Worm (Caenorhabditis elegans) whole organism, L4/young adult: Measurements from ENCODE around the gene C02D5.4.

Source experiments
- W03F9.2 ChIP-seq: fragments of 150-350 bp; optimal IDR thresholded peaks from 2 replicates; lab custom pipeline; 2014; ENCODE audit warnings: missing biosample characterization, missing genetic modification characterization
- dao-5 ChIP-seq: sonication (generic microtip); optimal IDR thresholded peaks from 2 replicates; lab custom pipeline; 2016; ENCODE audit warnings: missing genotype, missing genetic modification characterization, moderate library complexity, missing compliant biosample characterization
- him-1 ChIP-seq: sonication (generic microtip); optimal IDR thresholded peaks from 2 replicates; lab custom pipeline; 2016; ENCODE audit warnings: missing genotype, missing genetic modification reagents, missing genetic modification characterization, missing compliant biosample characterization

The C02D5.4 gene

DNA sequence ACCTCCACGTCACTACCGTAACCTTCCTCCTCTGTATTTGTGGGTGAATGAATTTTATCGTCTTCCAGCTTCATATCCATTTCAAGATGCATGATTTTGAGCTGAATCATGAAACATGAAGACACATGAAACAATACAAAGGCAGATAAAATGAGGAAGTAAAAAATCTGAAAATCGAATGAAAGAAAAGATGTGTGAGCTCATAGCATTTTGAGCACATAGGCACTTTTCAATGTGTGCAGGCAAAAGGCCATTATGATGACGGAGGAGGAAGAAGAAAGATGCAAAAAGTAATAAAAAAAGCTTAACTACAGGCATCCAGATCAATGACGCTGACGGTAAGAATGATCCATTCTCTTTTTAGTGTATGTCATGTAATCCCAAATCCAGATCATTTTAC, 45.8 kb downstream of the C02D5.4 start, which contains the start of gene ztf-30:
Gene ztf-30, minus strand, starts transcription at position 101 of the 400 bp plus-strand sequence.
- TF ChIP-seq him-1 (tag; lab: Kevin White, UChicago) = no peak
- TF ChIP-seq dao-5 (tag; lab: Kevin White, UChicago) = no peak
- no peak for TF ChIP-seq W03F9.2

DNA sequence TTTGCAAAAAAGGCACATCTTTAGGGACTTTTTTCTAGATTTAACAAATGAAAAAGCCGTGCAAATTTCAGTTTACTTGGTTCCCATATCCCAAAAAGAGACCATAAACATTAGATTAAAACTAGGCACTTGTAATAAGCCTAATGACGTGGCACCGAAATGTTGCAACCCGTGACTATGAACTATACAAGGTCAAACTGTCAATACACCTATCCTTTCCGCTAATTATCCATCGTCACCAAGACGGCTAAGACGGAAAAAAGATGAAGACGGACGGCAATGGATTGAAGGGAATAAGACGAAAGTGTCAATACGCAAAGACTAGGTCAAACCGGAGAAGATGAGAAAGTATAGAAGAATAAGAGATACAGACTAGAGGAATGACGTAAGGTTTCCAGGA, 47.0 kb downstream of the C02D5.4 start:
- TF ChIP-seq W03F9.2 (no peak), him-1 (tag; lab: Kevin White, UChicago) (no peak), dao-5 (tag; lab: Kevin White, UChicago) (no peak)

DNA sequence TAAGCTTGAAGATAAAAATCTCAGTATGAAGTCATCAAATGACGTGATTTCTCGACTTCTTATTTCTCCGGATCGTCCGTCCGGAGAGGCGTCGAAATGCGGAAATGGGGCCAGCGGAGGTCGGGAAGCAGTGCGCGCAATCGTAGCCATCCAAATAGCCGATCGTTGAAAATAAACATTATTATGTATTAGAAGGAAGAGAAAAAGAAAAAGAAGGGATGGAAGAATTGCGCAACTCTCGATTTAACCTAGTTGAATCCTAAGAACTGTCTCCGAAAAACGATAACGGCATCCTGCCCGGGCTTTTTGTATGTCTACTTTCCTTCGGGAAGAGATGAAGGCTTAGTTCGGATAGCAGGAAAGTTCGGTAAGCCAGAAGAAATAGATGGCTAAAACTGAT, 50.2 kb downstream of the C02D5.4 start:
- TF ChIP-seq dao-5 (tag; lab: Kevin White, UChicago) = no peak
